Fruit fly (Drosophila melanogaster): ENCODE data around the gene mtd.

Gene mtd

dm6 chr3R:5251243-5251865 is 98.9 kb downstream of the mtd start, which contains the start of gene CtsF (continued):
- TF ChIP-seq vvl (GFP tag; IDR thresholded peaks at IDR 0.05) (0 out of 2 replicates have a peak, but pooled peaks have one; percentile 45), ems (GFP tag; optimal IDR thresholded peaks at IDR 0.05) (peak; percentile 32), Mes4 (GFP tag; optimal IDR thresholded peaks at IDR 0.05) (peak; percentile 11), CG11504 (tag; optimal IDR thresholded peaks at IDR 0.05) (peak; percentile 13), CG2199 (GFP tag; IDR thresholded peaks at IDR 0.05) (0 out of 3 replicates have a peak, but pooled peaks have one; percentile 13), CG14965 (GFP tag; optimal IDR thresholded peaks at IDR 0.05; ENCODE audit: borderline replicate concordance) (no peak), CG6272 (GFP tag; IDR thresholded peaks at IDR 0.05) (no peak), NK7.1 (GFP tag; optimal IDR thresholded peaks at IDR 0.05) (peak; percentile 8), CG6175 (GFP tag; IDR thresholded peaks at IDR 0.05) (peak; percentile 75; the same call in 1 of the 3 replicates), Nf-YB (GFP tag; optimal IDR thresholded peaks at IDR 0.05) (no peak), gfzf (GFP tag; optimal IDR thresholded peaks at IDR 0.05) (peak; percentile 41)

DNA sequence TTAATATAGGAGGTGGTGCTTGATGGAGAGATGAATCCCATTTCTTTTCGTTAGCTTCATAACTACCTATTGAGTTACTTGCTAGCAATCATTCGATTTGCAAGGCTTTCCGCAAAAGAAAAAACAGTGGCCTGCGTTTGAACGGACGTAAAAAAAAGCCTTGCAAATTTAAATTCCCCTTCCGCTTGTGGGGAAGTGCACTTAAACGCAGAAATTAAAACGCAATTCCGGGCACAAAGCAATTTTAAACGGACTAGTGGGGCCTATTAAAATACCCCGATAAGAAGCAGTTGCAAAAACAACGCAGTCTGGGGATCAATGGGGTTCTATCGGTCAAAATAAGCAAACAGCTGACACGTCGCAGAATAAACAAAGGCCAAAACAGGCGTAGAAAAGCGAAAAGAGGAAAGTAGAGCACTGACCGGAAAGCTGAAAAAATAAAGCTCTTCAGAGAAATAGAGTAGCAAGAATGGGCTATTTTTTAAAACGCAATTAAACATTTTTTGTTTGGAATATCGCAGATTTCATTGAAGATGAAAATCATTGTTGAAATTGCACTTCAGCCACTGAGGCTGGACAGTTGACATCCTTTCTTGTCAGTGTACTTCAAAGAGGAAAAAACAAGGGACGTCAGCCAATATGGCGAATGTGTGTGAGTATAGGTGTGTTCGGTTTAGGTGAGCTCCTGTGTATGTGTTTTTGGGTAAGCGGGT is 99.6 kb downstream of the mtd start:
- TF ChIP-seq trh (GFP tag; optimal IDR thresholded peaks at IDR 0.05) (no peak), scrt (GFP tag; optimal IDR thresholded peaks at IDR 0.05) (no peak), lab (GFP tag; optimal IDR thresholded peaks at IDR 0.05) (peak; percentile 58), CG17829 (tag; optimal IDR thresholded peaks at IDR 0.05) (no peak), da (GFP tag; optimal IDR thresholded peaks at IDR 0.05) (no peak), Vsx1 (GFP tag; optimal IDR thresholded peaks at IDR 0.05) (no peak), sug (tag; optimal IDR thresholded peaks at IDR 0.05) (peak; percentile 8), hkb (optimal IDR thresholded peaks at IDR 0.05) (no peak), hkb (GFP tag; IDR thresholded peaks at IDR 0.05) (peak; percentile 34; the same call in 1 of the 2 replicates), CG10654 (GFP tag; optimal IDR thresholded peaks at IDR 0.05) (no peak), NC2β (GFP tag; optimal IDR thresholded peaks at IDR 0.05) (no peak), Hmx (GFP tag; optimal IDR thresholded peaks at IDR 0.05) (no peak), chm (GFP tag; IDR thresholded peaks at IDR 0.05) (no peak), CG2129 (GFP tag; IDR thresholded peaks at IDR 0.05; ENCODE audit: partially characterized antibody) (no peak), CG4328 (GFP tag; optimal IDR thresholded peaks at IDR 0.05) (no peak), CG12769 (tag; optimal IDR thresholded peaks at IDR 0.05) (no peak), CG5245 (GFP tag; optimal IDR thresholded peaks at IDR 0.05) (peak; percentile 3), CG15011 (GFP tag; optimal IDR thresholded peaks at IDR 0.05) (no peak), az2 (GFP tag; optimal IDR thresholded peaks at IDR 0.05) (no peak), grau (tag; optimal IDR thresholded peaks at IDR 0.05) (no peak), fd64A (GFP tag; optimal IDR thresholded peaks at IDR 0.05) (no peak), crp (GFP tag; optimal IDR thresholded peaks at IDR 0.05) (no peak), CG9609 (GFP tag; optimal IDR thresholded peaks at IDR 0.05) (no peak), CG7987 (GFP tag; optimal IDR thresholded peaks at IDR 0.05) (no peak), eyg (GFP tag; optimal IDR thresholded peaks at IDR 0.05) (peak; percentile 2), dmrt99B (tag; optimal IDR thresholded peaks at IDR 0.05) (peak; percentile 9), Atf3 (GFP tag; optimal IDR thresholded peaks at IDR 0.05) (no peak), D (optimal IDR thresholded peaks at IDR 0.05) (no peak), D (GFP tag; optimal IDR thresholded peaks at IDR 0.05) (no peak), CG7556 (GFP tag; optimal IDR thresholded peaks at IDR 0.05) (no peak), Poxn (GFP tag; IDR thresholded peaks at IDR 0.05) (no peak), sens (GFP tag) (peak; percentile 88), CG13424 (tag; optimal IDR thresholded peaks at IDR 0.05) (no peak), Atf-2 (GFP tag; optimal IDR thresholded peaks at IDR 0.05) (no peak), sim (GFP tag; IDR thresholded peaks at IDR 0.05) (no peak), Opbp (GFP tag; IDR thresholded peaks at IDR 0.05; ENCODE audit: partially characterized antibody) (no peak), CG15696 (tag; optimal IDR thresholded peaks at IDR 0.05) (no peak), Rx (GFP tag; IDR thresholded peaks at IDR 0.05) (no peak)

Measured in whole organism, embryonic.